Worm (Caenorhabditis elegans) whole organism, L2 larva: ENCODE data around the gene R144.11.

Source experiments
- C34F6.9 ChIP-seq: fragments of 150-350 bp; optimal IDR thresholded peaks from 2 replicates; lab custom pipeline; 2014; ENCODE audit warnings: missing biosample characterization, missing genetic modification characterization
- F13H6.1 ChIP-seq: sonication (generic microtip); optimal IDR thresholded peaks from 2 replicates; lab custom pipeline; 2016; ENCODE audit warnings: missing genetic modification characterization, missing compliant biosample characterization
- R02D3.7 ChIP-seq: fragments of 150-350 bp; optimal IDR thresholded peaks from 2 replicates; lab custom pipeline; 2014; ENCODE audit warnings: missing biosample characterization, missing genetic modification characterization
- Y55F3AM.14 ChIP-seq: fragments of 200-800 bp; sonication (Bioruptor generic); optimal IDR thresholded peaks from 2 replicates; lab custom pipeline; 2018; ENCODE audit warnings: mild to moderate bottlenecking, missing genetic modification characterization, missing compliant biosample characterization
- ZK546.5 ChIP-seq: sonication (generic microtip); optimal IDR thresholded peaks from 2 replicates; lab custom pipeline; 2017; ENCODE audit warnings: missing biosample characterization, missing genetic modification characterization
- alr-1 ChIP-seq: fragments of 150-350 bp; optimal IDR thresholded peaks from 2 replicates; lab custom pipeline; 2014; ENCODE audit warnings: missing biosample characterization, missing genetic modification characterization
- aly-2 ChIP-seq: fragments of 150-350 bp; optimal IDR thresholded peaks from 2 replicates; lab custom pipeline; 2014; ENCODE audit warnings: missing biosample characterization, missing genetic modification characterization
- ama-1 ChIP-seq: fragments of 150-350 bp; optimal IDR thresholded peaks from 2 replicates; lab custom pipeline; 2018; ENCODE audit warnings: inconsistent platforms
- blmp-1 ChIP-seq: sonication (generic microtip); optimal IDR thresholded peaks from 2 replicates; lab custom pipeline; 2017; ENCODE audit warnings: missing genetic modification characterization, mild to moderate bottlenecking, missing compliant biosample characterization, antibody characterized with exemption, moderate library complexity; ENCODE audit not compliant: insufficient read depth
- ceh-16 ChIP-seq: fragments of 150-350 bp; optimal IDR thresholded peaks from 2 replicates; lab custom pipeline; 2014; ENCODE audit warnings: missing biosample characterization, missing genetic modification characterization
- ceh-82 ChIP-seq: fragments of 150-350 bp; optimal IDR thresholded peaks from 2 replicates; lab custom pipeline; 2014; ENCODE audit warnings: missing biosample characterization, missing genetic modification characterization
- crh-2 ChIP-seq: sonication (generic microtip); optimal IDR thresholded peaks from 2 replicates; lab custom pipeline; 2017; ENCODE audit warnings: missing biosample characterization, missing genetic modification characterization
- dmd-4 ChIP-seq: sonication (generic microtip); optimal IDR thresholded peaks from 2 replicates; lab custom pipeline; 2017; ENCODE audit warnings: missing biosample characterization, missing genetic modification characterization
- elt-1 ChIP-seq: fragments of 150-350 bp; optimal IDR thresholded peaks from 2 replicates; lab custom pipeline; 2014; ENCODE audit warnings: missing biosample characterization, missing genetic modification characterization
- elt-3 ChIP-seq: sonication (generic microtip); optimal IDR thresholded peaks from 2 replicates; lab custom pipeline; 2017; ENCODE audit warnings: missing biosample characterization, missing genetic modification characterization
- gmeb-1 ChIP-seq: fragments of 150-350 bp; optimal IDR thresholded peaks from 2 replicates; lab custom pipeline; 2014; ENCODE audit warnings: missing biosample characterization, missing genetic modification characterization
- lin-11 ChIP-seq: fragments of 150-350 bp; sonication (generic microtip); optimal IDR thresholded peaks from 2 replicates; lab custom pipeline; 2014; ENCODE audit warnings: missing biosample characterization, missing genetic modification characterization, inconsistent platforms, mixed read lengths
- lin-13 ChIP-seq: fragments of 150-350 bp; optimal IDR thresholded peaks from 2 replicates; lab custom pipeline; 2014; ENCODE audit warnings: missing biosample characterization, missing genetic modification reagents, missing genetic modification characterization
- lin-39 ChIP-seq: fragments of 150-350 bp; optimal IDR thresholded peaks from 2 replicates; lab custom pipeline; 2014; ENCODE audit warnings: missing biosample characterization, missing genetic modification reagents, missing genetic modification characterization
- lsy-2 ChIP-seq, 2 experiments: fragments of 150-350 bp in 1 of 2; sonication (generic microtip) in 1 of 2; optimal IDR thresholded peaks; 2 replicates each; lab custom pipeline; 2014 to 2017; ENCODE audit warnings: missing biosample characterization in 2 of 2, missing genetic modification characterization in 2 of 2
- mab-5 ChIP-seq: fragments of 150-350 bp; optimal IDR thresholded peaks from 2 replicates; lab custom pipeline; 2014; ENCODE audit warnings: missing biosample characterization, missing genetic modification characterization
- mdl-1 ChIP-seq, 2 experiments: fragments of 150-350 bp in 1 of 2; sonication (generic microtip) in 1 of 2; optimal IDR thresholded peaks; 2 replicates each; lab custom pipeline; 2017; ENCODE audit warnings: missing biosample characterization in 2 of 2, missing genetic modification characterization in 2 of 2
- nhr-10 ChIP-seq: sonication (generic microtip); optimal IDR thresholded peaks from 2 replicates; lab custom pipeline; 2017; ENCODE audit warnings: missing biosample characterization, missing genetic modification characterization
- nhr-11 ChIP-seq: fragments of 150-350 bp; optimal IDR thresholded peaks from 2 replicates; lab custom pipeline; 2014; ENCODE audit warnings: missing biosample characterization, missing genetic modification characterization
- nhr-12 ChIP-seq: fragments of 150-350 bp; optimal IDR thresholded peaks from 2 replicates; lab custom pipeline; 2014; ENCODE audit warnings: missing biosample characterization, missing genetic modification characterization
- nhr-21 ChIP-seq: fragments of 150-350 bp; optimal IDR thresholded peaks from 2 replicates; lab custom pipeline; 2014; ENCODE audit warnings: missing biosample characterization, missing genetic modification characterization
- nhr-237 ChIP-seq: fragments of 150-350 bp; optimal IDR thresholded peaks from 2 replicates; lab custom pipeline; 2014; ENCODE audit warnings: missing biosample characterization, missing genetic modification characterization
- nhr-25 ChIP-seq: fragments of 150-350 bp; sonication (generic microtip); optimal IDR thresholded peaks from 3 replicates; lab custom pipeline; 2014; ENCODE audit warnings: missing biosample characterization, missing genetic modification characterization
- nhr-6 ChIP-seq: fragments of 150-350 bp; optimal IDR thresholded peaks from 2 replicates; lab custom pipeline; 2014; ENCODE audit warnings: missing biosample characterization, missing genetic modification characterization
- nhr-77 ChIP-seq: fragments of 150-350 bp; optimal IDR thresholded peaks from 2 replicates; lab custom pipeline; 2014; ENCODE audit warnings: missing biosample characterization, missing genetic modification characterization
- peb-1 ChIP-seq: fragments of 150-350 bp; optimal IDR thresholded peaks from 2 replicates; lab custom pipeline; 2014; ENCODE audit warnings: missing biosample characterization, missing genetic modification characterization
- sem-4 ChIP-seq: fragments of 150-350 bp; optimal IDR thresholded peaks from 2 replicates; lab custom pipeline; 2014; ENCODE audit warnings: missing biosample characterization, missing genetic modification reagents, missing genetic modification characterization
- sma-3 ChIP-seq: sonication (generic microtip); optimal IDR thresholded peaks from 2 replicates; lab custom pipeline; 2016; ENCODE audit warnings: missing genetic modification reagents, missing genetic modification characterization, missing compliant biosample characterization
- sma-9 ChIP-seq, 2 experiments: fragments of 150-350 bp in 1 of 2; sonication (generic microtip) in 1 of 2; optimal IDR thresholded peaks; 2 replicates each; lab custom pipeline; 2014 to 2016; ENCODE audit warnings: missing genetic modification characterization in 2 of 2, mild to moderate bottlenecking in 1 of 2, missing biosample characterization in 1 of 2, missing compliant biosample characterization in 1 of 2, missing genetic modification reagents in 1 of 2, moderate library complexity in 1 of 2
- snpc-4 ChIP-seq: fragments of 150-350 bp; optimal IDR thresholded peaks from 2 replicates; lab custom pipeline; 2014; ENCODE audit warnings: missing biosample characterization, missing genetic modification characterization
- unc-55 ChIP-seq: fragments of 150-350 bp; sonication (generic microtip); optimal IDR thresholded peaks from 3 replicates; lab custom pipeline; 2014; ENCODE audit warnings: missing biosample characterization, missing genetic modification reagents, missing genetic modification characterization
- unc-62 ChIP-seq: fragments of 150-350 bp; optimal IDR thresholded peaks from 2 replicates; lab custom pipeline; 2014; ENCODE audit warnings: missing biosample characterization, missing genetic modification reagents, missing genetic modification characterization
- zag-1 ChIP-seq: fragments of 150-350 bp; optimal IDR thresholded peaks from 2 replicates; lab custom pipeline; 2014; ENCODE audit warnings: missing biosample characterization, missing genetic modification characterization
- ztf-1 ChIP-seq: fragments of 200-800 bp; sonication (Bioruptor generic); conservative IDR thresholded peaks from 2 replicates; pipeline ENCODE4 v1.3.6; 2022; ENCODE audit warnings: missing genetic modification characterization, missing compliant biosample characterization
- ztf-11 ChIP-seq: sonication (generic microtip); optimal IDR thresholded peaks from 2 replicates; lab custom pipeline; 2017; ENCODE audit warnings: missing biosample characterization, missing genetic modification characterization
- ztf-4 ChIP-seq: fragments of 150-350 bp; optimal IDR thresholded peaks from 2 replicates; lab custom pipeline; 2014; ENCODE audit warnings: missing biosample characterization, missing genetic modification characterization

Gene R144.11

ce11 chrIII:5027219-5027618 lies 18.6 kb upstream of the R144.11 start:
- TF ChIP-seq ceh-82 (tag; lab: Kevin White, UChicago): no peak
- TF ChIP-seq nhr-25 (tag; lab: Kevin White, UChicago): peak; percentile 14

DNA sequence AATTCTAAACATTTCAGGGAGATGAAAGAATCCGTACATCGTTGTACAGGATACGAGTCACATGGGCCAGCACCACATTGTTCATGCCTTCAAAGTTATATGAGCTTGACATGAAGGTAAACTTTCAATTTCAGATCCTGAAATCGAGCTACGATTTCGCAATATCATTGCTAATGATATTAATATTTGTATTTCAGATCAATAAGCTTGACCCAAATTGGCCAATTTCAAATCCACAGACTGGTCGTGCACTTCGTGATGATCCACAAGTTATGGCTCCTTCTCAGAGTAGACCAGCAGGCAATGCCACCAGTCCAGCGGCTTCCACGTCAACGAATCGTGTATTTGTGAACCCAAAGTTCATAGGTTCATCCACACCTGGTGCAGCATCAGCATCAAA lies 17.7 kb upstream of the R144.11 start:
- TF ChIP-seq lsy-2 (tag; optimal IDR thresholded peaks at IDR 0.05; lab: Kevin White, UChicago) (no peak), mdl-1 (tag; optimal IDR thresholded peaks at IDR 0.05; lab: Kevin White, UChicago) (no peak), Y55F3AM.14 (GFP tag; lab: Kevin White, UChicago) (no peak), nhr-25 (tag; lab: Kevin White, UChicago) (no peak), nhr-77 (no peak), dmd-4 (no peak), alr-1 (tag; lab: Kevin White, UChicago) (no peak), sem-4 (no peak), crh-2 (tag; lab: Kevin White, UChicago) (no peak), nhr-237 (tag; lab: Kevin White, UChicago) (no peak), elt-3 (tag; lab: Kevin White, UChicago) (no peak)

DNA sequence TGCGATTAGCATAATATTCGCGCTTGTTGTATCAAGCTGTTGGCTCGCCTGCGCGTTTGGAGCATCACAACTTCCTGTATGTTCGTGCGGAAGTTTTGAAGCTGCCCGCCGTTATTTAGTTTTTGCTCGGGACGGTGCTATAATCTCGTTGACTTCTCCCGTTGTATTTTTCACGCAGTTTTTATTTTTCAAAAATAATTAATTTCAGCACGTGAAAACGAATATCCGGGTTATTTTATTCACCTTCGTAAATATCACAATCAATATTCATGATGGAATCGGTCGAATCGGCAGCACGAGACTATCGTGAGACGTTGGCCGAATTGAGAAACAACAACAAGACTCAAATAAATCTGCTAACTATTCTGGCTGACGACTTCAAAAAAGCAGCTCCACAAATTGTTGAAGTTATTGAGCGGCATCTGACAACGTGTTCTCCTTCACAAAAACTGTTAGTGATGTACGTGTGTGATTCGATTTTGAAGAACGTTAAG lies 16.6 kb upstream of the R144.11 start:
- TF ChIP-seq lin-13 (GFP tag; lab: Kevin White, UChicago) (peak; percentile 19), ztf-4 (tag; lab: Kevin White, UChicago) (peak; percentile 79), crh-2 (tag; lab: Kevin White, UChicago) (peak; percentile 26), C34F6.9 (tag; lab: Kevin White, UChicago) (peak; percentile 25), sma-3 (GFP tag; lab: Kevin White, UChicago) (peak; percentile 44), sem-4 (peak; percentile 47), gmeb-1 (tag; lab: Kevin White, UChicago) (peak; percentile 28), nhr-237 (tag; lab: Kevin White, UChicago) (no peak), nhr-21 (peak; percentile 2), lsy-2 (tag; optimal IDR thresholded peaks at IDR 0.05; lab: Kevin White, UChicago) (peak in 1 of 2 experiments; percentile 60), nhr-77 (no peak), ama-1 (lab: Kevin White, UChicago) (peak; percentile 83), sma-9 (GFP tag; optimal IDR thresholded peaks at IDR 0.05; lab: Kevin White, UChicago) (no peak), sma-9 (tag; optimal IDR thresholded peaks at IDR 0.05; lab: Kevin White, UChicago) (no peak), nhr-25 (tag; lab: Kevin White, UChicago) (no peak), F13H6.1 (tag; lab: Kevin White, UChicago) (peak; percentile 7), peb-1 (tag; lab: Kevin White, UChicago) (no peak), Y55F3AM.14 (GFP tag; lab: Kevin White, UChicago) (peak; percentile 7), ztf-1 (GFP tag; lab: Robert Waterston, UW) (peak; percentile 93)

ce11 chrIII:5024393-5024964 lies 15.8 kb upstream of the R144.11 start, which contains the start of gene pcf-11:
Gene pcf-11, plus strand, starts transcription at chrIII:5024914.
- no peak for TF ChIP-seq ceh-16 (tag; lab: Kevin White, UChicago)
- TF ChIP-seq nhr-11 (tag; lab: Kevin White, UChicago): no peak
- TF ChIP-seq snpc-4: no peak
- peak; percentile 77 for TF ChIP-seq unc-55 (GFP tag; lab: Kevin White, UChicago)
- TF ChIP-seq blmp-1 (tag; lab: Kevin White, UChicago): peak; percentile 47
- no peak for TF ChIP-seq nhr-10 (tag; lab: Kevin White, UChicago)
- TF ChIP-seq sma-9 (GFP tag; optimal IDR thresholded peaks at IDR 0.05; lab: Kevin White, UChicago): peak; percentile 20
- no peak for TF ChIP-seq sma-9 (tag; optimal IDR thresholded peaks at IDR 0.05; lab: Kevin White, UChicago)
- no peak for TF ChIP-seq unc-62 (GFP tag; lab: Kevin White, UChicago)
- peak; percentile 42 for TF ChIP-seq sma-3 (GFP tag; lab: Kevin White, UChicago)
- TF ChIP-seq nhr-6 (tag; lab: Kevin White, UChicago): no peak
- TF ChIP-seq mab-5 (tag; lab: Kevin White, UChicago): peak; percentile 31
- peak; percentile 50 for TF ChIP-seq gmeb-1 (tag; lab: Kevin White, UChicago)
- no peak for TF ChIP-seq nhr-21
- TF ChIP-seq crh-2 (tag; lab: Kevin White, UChicago): peak; percentile 84
- no peak for TF ChIP-seq elt-1 (tag; lab: Kevin White, UChicago)
- TF ChIP-seq Y55F3AM.14 (GFP tag; lab: Kevin White, UChicago): no peak
- no peak for TF ChIP-seq R02D3.7
- TF ChIP-seq C34F6.9 (tag; lab: Kevin White, UChicago): peak; percentile 84
- TF ChIP-seq ztf-4 (tag; lab: Kevin White, UChicago): no peak
- no peak for TF ChIP-seq nhr-237 (tag; lab: Kevin White, UChicago)
- peak; percentile 66 to 77 for TF ChIP-seq mdl-1 (tag; optimal IDR thresholded peaks at IDR 0.05; lab: Kevin White, UChicago)
- TF ChIP-seq elt-3 (tag; lab: Kevin White, UChicago): no peak
- peak; percentile 83 for TF ChIP-seq ama-1 (lab: Kevin White, UChicago)
- peak; percentile 68 for TF ChIP-seq sem-4
- no peak for TF ChIP-seq nhr-77
- TF ChIP-seq F13H6.1 (tag; lab: Kevin White, UChicago): peak; percentile 48
- no peak for TF ChIP-seq nhr-12 (tag; lab: Kevin White, UChicago)
- TF ChIP-seq lsy-2 (tag; optimal IDR thresholded peaks at IDR 0.05; lab: Kevin White, UChicago): peak; percentile 43 to 63
- TF ChIP-seq lin-11 (tag; lab: Kevin White, UChicago): peak; percentile 75
- no peak for TF ChIP-seq dmd-4
- TF ChIP-seq peb-1 (tag; lab: Kevin White, UChicago): no peak
- TF ChIP-seq ZK546.5: no peak
- no peak for TF ChIP-seq alr-1 (tag; lab: Kevin White, UChicago)
- no peak for TF ChIP-seq ztf-11 (tag; lab: Kevin White, UChicago)
- TF ChIP-seq ztf-1 (GFP tag; lab: Robert Waterston, UW): no peak
- no peak for TF ChIP-seq zag-1
- no peak for TF ChIP-seq aly-2 (tag; lab: Kevin White, UChicago)
- no peak for TF ChIP-seq lin-39 (tag; lab: Kevin White, UChicago)
